Worm (Caenorhabditis elegans) whole organism, young adult: ENCODE measurements around the gene H41C03.1.

Source experiments
- B0019.2 ChIP-seq: fragments of 200-800 bp; sonication (Bioruptor generic); conservative IDR thresholded peaks from 2 replicates; pipeline ENCODE4 v1.3.6; 2022; ENCODE audit warnings: missing genetic modification reagents, missing genetic modification characterization, missing compliant biosample characterization
- F10E7.11 ChIP-seq: sonication (generic microtip); optimal IDR thresholded peaks from 2 replicates; lab custom pipeline; 2017; ENCODE audit warnings: mild to moderate bottlenecking, missing genetic modification characterization, moderate library complexity, missing compliant biosample characterization
- F22D6.2 ChIP-seq: sonication (generic microtip); optimal IDR thresholded peaks from 2 replicates; lab custom pipeline; 2016; ENCODE audit warnings: mild to moderate bottlenecking, missing genetic modification characterization, missing compliant biosample characterization
- F33H1.4 ChIP-seq: fragments of 200-800 bp; sonication (Bioruptor generic); IDR thresholded peaks from 2 replicates; pipeline ENCODE4 v1.3.6; 2022; ENCODE audit warnings: missing genetic modification reagents, missing genetic modification characterization, missing compliant biosample characterization
- F37B4.10 ChIP-seq: fragments of 200-800 bp; sonication (Bioruptor generic); IDR thresholded peaks from 2 replicates; pipeline ENCODE4 v1.3.6; 2022; ENCODE audit warnings: missing genetic modification characterization, missing compliant biosample characterization
- F39B2.1 ChIP-seq: fragments of 200-800 bp; sonication (Bioruptor generic); IDR thresholded peaks from 2 replicates; pipeline ENCODE4 v1.3.6; 2022; ENCODE audit warnings: missing genetic modification reagents, missing genetic modification characterization, missing compliant biosample characterization
- F49E8.2 ChIP-seq: sonication (generic microtip); optimal IDR thresholded peaks from 3 replicates; lab custom pipeline; 2017; ENCODE audit warnings: missing genetic modification characterization, mild to moderate bottlenecking, missing compliant biosample characterization, antibody characterized with exemption, moderate library complexity; ENCODE audit not compliant: insufficient read depth
- F57A8.1 ChIP-seq: fragments of 200-800 bp; sonication (Bioruptor generic); optimal IDR thresholded peaks from 2 replicates; lab custom pipeline; 2018; ENCODE audit warnings: mild to moderate bottlenecking, missing genetic modification characterization, moderate library complexity, missing compliant biosample characterization
- F57C9.4 ChIP-seq: sonication (generic microtip); optimal IDR thresholded peaks from 2 replicates; lab custom pipeline; 2017; ENCODE audit warnings: mild to moderate bottlenecking, missing genetic modification characterization, missing compliant biosample characterization
- T26A5.8 ChIP-seq: sonication (generic microtip); optimal IDR thresholded peaks from 2 replicates; lab custom pipeline; 2016; ENCODE audit warnings: missing genetic modification characterization, missing compliant biosample characterization
- ama-1 ChIP-seq, 3 experiments: fragments of 150-350 bp in 1 of 3; sonication (generic microtip) in 2 of 3; optimal IDR thresholded peaks; 2 replicates each; lab custom pipeline; 2014 to 2018; ENCODE audit warnings: missing biosample characterization in 2 of 3, missing genetic modification characterization in 2 of 3, missing genetic modification reagents in 2 of 3
- attf-5 ChIP-seq: fragments of 200-800 bp; sonication (Bioruptor generic); optimal IDR thresholded peaks from 2 replicates; lab custom pipeline; 2018; ENCODE audit warnings: mild to moderate bottlenecking, missing genetic modification characterization, missing compliant biosample characterization
- attf-6 ChIP-seq: fragments of 200-800 bp; sonication (Bioruptor generic); IDR thresholded peaks from 2 replicates; pipeline ENCODE4 v1.3.6; 2022; ENCODE audit warnings: missing genetic modification reagents, missing genetic modification characterization, missing compliant biosample characterization
- bed-1 ChIP-seq: fragments of 200-800 bp; sonication (Bioruptor generic); IDR thresholded peaks from 2 replicates; pipeline ENCODE4 v1.3.6; 2022; ENCODE audit warnings: missing genetic modification reagents, missing genetic modification characterization, missing compliant biosample characterization
- ccch-3 ChIP-seq: fragments of 200-800 bp; sonication (Bioruptor generic); optimal IDR thresholded peaks from 2 replicates; lab custom pipeline; 2018; ENCODE audit warnings: mild to moderate bottlenecking, missing genetic modification characterization, missing compliant biosample characterization
- cebp-1 ChIP-seq, 2 experiments: fragments of 200-800 bp in 1 of 2; sonication (Bioruptor generic) in 1 of 2; sonication (generic microtip) in 1 of 2; IDR thresholded peaks in 1 of 2; optimal IDR thresholded peaks in 1 of 2; 2 replicates each; pipeline versions ENCODE4 v1.3.6 to Lab custom; 2017 to 2022; ENCODE audit warnings: missing compliant biosample characterization in 2 of 2, missing genetic modification characterization in 2 of 2, mild to moderate bottlenecking in 1 of 2, missing genetic modification reagents in 1 of 2, moderate library complexity in 1 of 2
- ceh-100 ChIP-seq: fragments of 200-800 bp; sonication (Bioruptor generic); IDR thresholded peaks from 2 replicates; pipeline ENCODE4 v1.3.6; 2022; ENCODE audit warnings: missing genetic modification reagents, missing genetic modification characterization, missing compliant biosample characterization
- ceh-27 ChIP-seq: fragments of 200-800 bp; sonication (Bioruptor generic); optimal IDR thresholded peaks from 2 replicates; lab custom pipeline; 2018; ENCODE audit warnings: mild to moderate bottlenecking, missing genetic modification characterization, moderate library complexity, missing compliant biosample characterization
- chd-7 ChIP-seq: sonication (generic microtip); optimal IDR thresholded peaks from 2 replicates; lab custom pipeline; 2016; ENCODE audit warnings: mild to moderate bottlenecking, missing genetic modification characterization, moderate library complexity, missing compliant biosample characterization
- die-1 ChIP-seq: sonication (generic microtip); optimal IDR thresholded peaks from 2 replicates; lab custom pipeline; 2016; ENCODE audit warnings: missing genotype, mild to moderate bottlenecking, missing genetic modification characterization, missing compliant biosample characterization
- dox-1 ChIP-seq: fragments of 200-800 bp; sonication (Bioruptor generic); IDR thresholded peaks from 2 replicates; pipeline ENCODE4 v1.3.6; 2022; ENCODE audit warnings: missing genetic modification reagents, missing genetic modification characterization, missing compliant biosample characterization
- dpff-1 ChIP-seq: sonication (generic microtip); optimal IDR thresholded peaks from 2 replicates; lab custom pipeline; 2017; ENCODE audit warnings: mild to moderate bottlenecking, missing genetic modification characterization, missing compliant biosample characterization
- dpl-1 ChIP-seq: fragments of 150-350 bp; optimal IDR thresholded peaks from 2 replicates; lab custom pipeline; 2014; ENCODE audit warnings: missing biosample characterization, missing genetic modification reagents, missing genetic modification characterization
- efl-1 ChIP-seq: fragments of 150-350 bp; optimal IDR thresholded peaks from 2 replicates; lab custom pipeline; 2014; ENCODE audit warnings: missing biosample characterization, missing genetic modification reagents, missing genetic modification characterization
- egl-18 ChIP-seq: fragments of 200-800 bp; sonication (Bioruptor generic); IDR thresholded peaks from 2 replicates; pipeline ENCODE4 v1.3.6; 2022; ENCODE audit warnings: missing genetic modification reagents, missing genetic modification characterization, missing compliant biosample characterization
- fkh-3 ChIP-seq: sonication (generic microtip); optimal IDR thresholded peaks from 2 replicates; lab custom pipeline; 2016; ENCODE audit warnings: mild to moderate bottlenecking, missing genetic modification characterization, missing compliant biosample characterization
- hlh-12 ChIP-seq: sonication (generic microtip); optimal IDR thresholded peaks from 2 replicates; lab custom pipeline; 2016; ENCODE audit warnings: missing genetic modification characterization, missing compliant biosample characterization
- hmg-1.2 ChIP-seq: fragments of 200-800 bp; sonication (Bioruptor generic); IDR thresholded peaks from 2 replicates; pipeline ENCODE4 v1.3.6; 2022; ENCODE audit warnings: missing genetic modification reagents, missing genetic modification characterization, missing compliant biosample characterization
- hsf-1 ChIP-seq: fragments of 200-800 bp; sonication (Bioruptor generic); IDR thresholded peaks from 2 replicates; pipeline ENCODE4 v1.3.6; 2022; ENCODE audit warnings: missing genetic modification reagents, missing genetic modification characterization, missing compliant biosample characterization
- lag-1 ChIP-seq: fragments of 200-800 bp; sonication (Bioruptor generic); IDR thresholded peaks from 2 replicates; pipeline ENCODE4 v1.3.6; 2022; ENCODE audit warnings: missing genetic modification reagents, missing genetic modification characterization, missing compliant biosample characterization
- let-526 ChIP-seq: fragments of 200-800 bp; sonication (Bioruptor generic); IDR thresholded peaks from 2 replicates; pipeline ENCODE4 v1.3.6; 2022; ENCODE audit warnings: missing genetic modification reagents, missing genetic modification characterization, missing compliant biosample characterization
- lin-26 ChIP-seq: fragments of 200-800 bp; sonication (Bioruptor generic); IDR thresholded peaks from 2 replicates; pipeline ENCODE4 v1.3.6; 2022; ENCODE audit warnings: missing genetic modification reagents, missing genetic modification characterization, missing compliant biosample characterization
- lsy-27 ChIP-seq: sonication (generic microtip); optimal IDR thresholded peaks from 2 replicates; lab custom pipeline; 2017; ENCODE audit warnings: missing genetic modification characterization, mild to moderate bottlenecking, missing compliant biosample characterization, antibody characterized with exemption, missing genotype, borderline replicate concordance; ENCODE audit not compliant: insufficient read depth
- madf-10 ChIP-seq: sonication (generic microtip); optimal IDR thresholded peaks from 2 replicates; lab custom pipeline; 2016; ENCODE audit warnings: mild to moderate bottlenecking, missing genetic modification characterization, missing compliant biosample characterization
- mcd-1 ChIP-seq: fragments of 200-800 bp; sonication (Bioruptor generic); IDR thresholded peaks from 2 replicates; pipeline ENCODE4 v1.3.6; 2022; ENCODE audit warnings: missing genetic modification reagents, missing genetic modification characterization, missing compliant biosample characterization
- mel-28 ChIP-seq: sonication (generic microtip); optimal IDR thresholded peaks from 2 replicates; lab custom pipeline; 2016; ENCODE audit warnings: borderline replicate concordance, mild to moderate bottlenecking, missing genetic modification characterization, missing compliant biosample characterization
- nfya-1 ChIP-seq: sonication (generic microtip); optimal IDR thresholded peaks from 2 replicates; lab custom pipeline; 2017; ENCODE audit warnings: antibody characterized with exemption, missing compliant biosample characterization, missing genetic modification characterization, borderline replicate concordance; ENCODE audit not compliant: insufficient read depth
- nfyb-1 ChIP-seq: fragments of 200-800 bp; sonication (Bioruptor generic); IDR thresholded peaks from 2 replicates; pipeline ENCODE4 v1.3.6; 2022; ENCODE audit warnings: missing genetic modification reagents, missing genetic modification characterization, missing compliant biosample characterization
- nhr-120 ChIP-seq: fragments of 200-800 bp; sonication (Bioruptor generic); IDR thresholded peaks from 2 replicates; pipeline ENCODE4 v1.3.6; 2022; ENCODE audit warnings: missing genetic modification characterization, missing compliant biosample characterization
- pbrm-1 ChIP-seq: fragments of 200-800 bp; sonication (Bioruptor generic); IDR thresholded peaks from 2 replicates; pipeline ENCODE4 v1.3.6; 2022; ENCODE audit warnings: missing genetic modification reagents, missing genetic modification characterization, missing compliant biosample characterization
- sea-2 ChIP-seq: fragments of 200-800 bp; sonication (Bioruptor generic); IDR thresholded peaks from 2 replicates; pipeline ENCODE4 v1.3.6; 2022; ENCODE audit warnings: missing genetic modification characterization, missing compliant biosample characterization
- snpc-3.4 ChIP-seq: sonication (generic microtip); optimal IDR thresholded peaks from 2 replicates; lab custom pipeline; 2017; ENCODE audit warnings: missing genetic modification characterization, mild to moderate bottlenecking, missing compliant biosample characterization, antibody characterized with exemption, moderate library complexity, missing genotype, missing genetic modification reagents
- sptf-2 ChIP-seq: fragments of 200-800 bp; sonication (Bioruptor generic); optimal IDR thresholded peaks from 2 replicates; lab custom pipeline; 2018; ENCODE audit warnings: mild to moderate bottlenecking, missing genetic modification characterization, missing compliant biosample characterization
- tbx-9 ChIP-seq: sonication (generic microtip); optimal IDR thresholded peaks from 2 replicates; lab custom pipeline; 2016; ENCODE audit warnings: borderline replicate concordance, missing genetic modification characterization, inconsistent platforms, missing compliant biosample characterization
- tlf-1 ChIP-seq: fragments of 200-800 bp; sonication (Bioruptor generic); optimal IDR thresholded peaks from 2 replicates; lab custom pipeline; 2018; ENCODE audit warnings: mild to moderate bottlenecking, missing genetic modification characterization, missing compliant biosample characterization
- ztf-26 ChIP-seq: sonication (generic microtip); optimal IDR thresholded peaks from 2 replicates; lab custom pipeline; 2017; ENCODE audit warnings: missing genetic modification characterization, missing compliant biosample characterization
- ztf-6 ChIP-seq: fragments of 200-800 bp; sonication (Bioruptor generic); IDR thresholded peaks from 2 replicates; pipeline ENCODE4 v1.3.6; 2022; ENCODE audit warnings: missing genetic modification reagents, missing genetic modification characterization, missing compliant biosample characterization

H41C03.1 gene

DNA sequence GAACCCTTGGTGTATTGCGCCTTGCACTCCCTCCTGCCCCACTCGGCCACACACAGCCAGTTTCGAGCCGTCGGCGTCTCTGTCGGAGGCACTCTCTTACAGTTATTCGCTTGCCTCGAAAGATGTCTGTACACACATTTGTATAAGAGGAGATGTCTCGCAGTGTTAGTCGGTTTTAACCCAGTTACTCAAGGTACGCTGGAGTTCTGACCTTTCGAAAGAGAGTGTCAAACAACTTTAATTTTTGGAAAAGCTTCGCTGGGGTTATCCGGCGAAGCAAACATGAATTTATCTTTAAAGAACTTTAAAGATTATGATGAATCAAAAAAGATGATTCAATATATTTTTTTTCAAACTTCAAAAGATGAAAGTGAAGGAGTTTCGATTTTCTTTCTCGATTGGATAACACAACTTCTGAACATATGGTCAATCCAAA, 9.5 kb upstream of the H41C03.1 start:
- TF ChIP-seq chd-7 (tag; lab: Kevin White, UChicago) (peak; percentile 100), ceh-27 (peak; percentile 99), nfyb-1 (GFP tag; lab: Robert Waterston, UW) (peak; percentile 99), F37B4.10 (GFP tag; lab: Robert Waterston, UW) (peak; percentile 93; the same call in 1 of the 2 replicates), attf-5 (GFP tag; lab: Kevin White, UChicago) (peak; percentile 95), sea-2 (peak; percentile 93), tbx-9 (tag; lab: Kevin White, UChicago) (no peak), ztf-6 (GFP tag; lab: Robert Waterston, UW) (peak; percentile 95), dpl-1 (GFP tag; lab: Kevin White, UChicago) (peak; percentile 11), bed-1 (GFP tag; lab: Robert Waterston, UW) (peak; percentile 77; the same call in 1 of the 2 replicates), attf-6 (GFP tag; lab: Robert Waterston, UW) (peak; percentile 100), sptf-2 (GFP tag; lab: Kevin White, UChicago) (peak; percentile 91), ceh-100 (GFP tag; lab: Robert Waterston, UW) (peak; percentile 95), T26A5.8 (peak; percentile 81), hmg-1.2 (GFP tag; lab: Robert Waterston, UW) (peak; percentile 95), F57C9.4 (peak; percentile 96), efl-1 (peak; percentile 49), snpc-3.4 (tag; lab: Kevin White, UChicago) (peak; percentile 99), dox-1 (GFP tag; lab: Robert Waterston, UW) (peak; percentile 99), ama-1 (optimal IDR thresholded peaks at IDR 0.05; lab: Kevin White, UChicago) (peak; percentile 100), ama-1 (GFP tag; optimal IDR thresholded peaks at IDR 0.05; lab: Kevin White, UChicago) (peak; percentile 91 to 94), lsy-27 (peak; percentile 93), ccch-3 (GFP tag; lab: Kevin White, UChicago) (peak; percentile 31), madf-10 (tag; lab: Kevin White, UChicago) (peak; percentile 97), pbrm-1 (peak; percentile 100), nhr-120 (GFP tag; lab: Robert Waterston, UW) (peak; percentile 93), F22D6.2 (tag; lab: Kevin White, UChicago) (peak; percentile 95), F10E7.11 (tag; lab: Kevin White, UChicago) (peak; percentile 88), lin-26 (GFP tag; lab: Robert Waterston, UW) (peak; percentile 96), fkh-3 (tag; lab: Kevin White, UChicago) (peak; percentile 86), F49E8.2 (tag; lab: Kevin White, UChicago) (peak; percentile 97), F39B2.1 (GFP tag; lab: Robert Waterston, UW) (peak; percentile 89), dpff-1 (peak; percentile 81), nfya-1 (tag; lab: Kevin White, UChicago) (no peak), F33H1.4 (GFP tag; lab: Robert Waterston, UW) (peak; percentile 81), B0019.2 (GFP tag; lab: Robert Waterston, UW) (peak; percentile 82), cebp-1 (GFP tag; IDR thresholded peaks at IDR 0.05; lab: Robert Waterston, UW) (peak; percentile 91), cebp-1 (tag; optimal IDR thresholded peaks at IDR 0.05; lab: Kevin White, UChicago) (peak; percentile 98), hlh-12 (tag; lab: Kevin White, UChicago) (peak; percentile 2), tlf-1 (GFP tag; lab: Kevin White, UChicago) (peak; percentile 99), mel-28 (peak; percentile 87), lag-1 (GFP tag; lab: Robert Waterston, UW) (peak; percentile 94), let-526 (GFP tag; lab: Robert Waterston, UW) (peak; percentile 97), mcd-1 (GFP tag; lab: Robert Waterston, UW) (peak; percentile 98), ztf-26 (tag; lab: Kevin White, UChicago) (peak; percentile 98), F57A8.1 (GFP tag; lab: Kevin White, UChicago) (peak; percentile 87), die-1 (tag; lab: Kevin White, UChicago) (peak; percentile 88), egl-18 (peak; percentile 95), hsf-1 (GFP tag; lab: Robert Waterston, UW) (peak; percentile 82)
